Worm (Caenorhabditis elegans): ENCODE measurements around the gene K11C4.1.

K11C4.1 gene

ce11 chrV:6900173-6900638, 3.4 kb downstream of the K11C4.1 start, which contains the start of gene odc-1:
Gene odc-1, minus strand, starts transcription at chrV:6900223.
- no peak for TF ChIP-seq tbx-37 (GFP tag; conservative IDR thresholded peaks at IDR 0.05)
- no peak for TF ChIP-seq hmbx-1 (tag; optimal IDR thresholded peaks at IDR 0.05)
- TF ChIP-seq aly-1 (tag; optimal IDR thresholded peaks at IDR 0.05), result no peak
- TF ChIP-seq ama-1 (optimal IDR thresholded peaks at IDR 0.05), result no peak
- TF ChIP-seq ceh-13 (GFP tag; optimal IDR thresholded peaks at IDR 0.05), result no peak
- TF ChIP-seq flt-1 (GFP tag; IDR thresholded peaks at IDR 0.05), result no peak
- no peak for TF ChIP-seq tra-4 (tag; optimal IDR thresholded peaks at IDR 0.05)
- TF ChIP-seq scrt-1 (GFP tag; IDR thresholded peaks at IDR 0.05), result no peak
- TF ChIP-seq pes-1 (GFP tag; IDR thresholded peaks at IDR 0.05), result no peak
- no peak for TF ChIP-seq B0310.2 (tag; optimal IDR thresholded peaks at IDR 0.05)
- no peak for TF ChIP-seq hnd-1 (tag; optimal IDR thresholded peaks at IDR 0.05)
- no peak for TF ChIP-seq hmg-4 (GFP tag; optimal IDR thresholded peaks at IDR 0.05)
- no peak for TF ChIP-seq ets-7 (tag; optimal IDR thresholded peaks at IDR 0.05)

- TF ChIP-seq tbx-37 (GFP tag; conservative IDR thresholded peaks at IDR 0.05), result no peak
- TF ChIP-seq ceh-36 (tag; optimal IDR thresholded peaks at IDR 0.05), result no peak
- no peak for TF ChIP-seq hmbx-1 (tag; optimal IDR thresholded peaks at IDR 0.05)
- no peak for TF ChIP-seq tra-4 (tag; optimal IDR thresholded peaks at IDR 0.05)
- no peak for TF ChIP-seq hnd-1 (tag; optimal IDR thresholded peaks at IDR 0.05)
- TF ChIP-seq sea-1 (GFP tag; conservative IDR thresholded peaks at IDR 0.05), result no peak
- no peak for TF ChIP-seq flt-1 (GFP tag; IDR thresholded peaks at IDR 0.05)
- TF ChIP-seq ama-1 (optimal IDR thresholded peaks at IDR 0.05), result no peak
Measured at ce11 chrV:6900814-6901592, 4.2 kb downstream of the K11C4.1 start.

- TF ChIP-seq B0310.2 (tag; optimal IDR thresholded peaks at IDR 0.05) (no peak), tbx-37 (GFP tag; conservative IDR thresholded peaks at IDR 0.05) (no peak), tra-4 (tag; optimal IDR thresholded peaks at IDR 0.05) (no peak), aly-1 (tag; optimal IDR thresholded peaks at IDR 0.05) (no peak), ama-1 (optimal IDR thresholded peaks at IDR 0.05) (no peak), pes-1 (GFP tag; IDR thresholded peaks at IDR 0.05) (no peak), tbx-11 (GFP tag; IDR thresholded peaks at IDR 0.05) (no peak), ceh-36 (tag; optimal IDR thresholded peaks at IDR 0.05) (no peak), ets-7 (tag; optimal IDR thresholded peaks at IDR 0.05) (no peak), sea-1 (GFP tag; conservative IDR thresholded peaks at IDR 0.05) (no peak), hnd-1 (tag; optimal IDR thresholded peaks at IDR 0.05) (no peak)
Measured at ce11 chrV:6901943-6902549, 5.2 kb downstream of the K11C4.1 start.

- TF ChIP-seq ama-1 (optimal IDR thresholded peaks at IDR 0.05), result no peak
- no peak for TF ChIP-seq scrt-1 (GFP tag; IDR thresholded peaks at IDR 0.05)
- TF ChIP-seq hnd-1 (tag; optimal IDR thresholded peaks at IDR 0.05), result no peak
- TF ChIP-seq ceh-36 (tag; optimal IDR thresholded peaks at IDR 0.05), result no peak
- TF ChIP-seq flt-1 (GFP tag; IDR thresholded peaks at IDR 0.05), result no peak
- no peak for TF ChIP-seq tra-4 (tag; optimal IDR thresholded peaks at IDR 0.05)
- no peak for TF ChIP-seq F13C5.2 (tag; optimal IDR thresholded peaks at IDR 0.05)
- TF ChIP-seq tbx-37 (GFP tag; conservative IDR thresholded peaks at IDR 0.05), result no peak
- no peak for TF ChIP-seq tbx-11 (GFP tag; IDR thresholded peaks at IDR 0.05)
- TF ChIP-seq pes-1 (GFP tag; IDR thresholded peaks at IDR 0.05), result no peak
- TF ChIP-seq hmg-4 (GFP tag; optimal IDR thresholded peaks at IDR 0.05), result no peak
- no peak for TF ChIP-seq ceh-13 (GFP tag; optimal IDR thresholded peaks at IDR 0.05)
- TF ChIP-seq sea-1 (GFP tag; conservative IDR thresholded peaks at IDR 0.05), result no peak
- no peak for TF ChIP-seq ets-7 (tag; optimal IDR thresholded peaks at IDR 0.05)
- TF ChIP-seq B0310.2 (tag; optimal IDR thresholded peaks at IDR 0.05), result no peak
- TF ChIP-seq hmbx-1 (tag; optimal IDR thresholded peaks at IDR 0.05), result no peak
- TF ChIP-seq aly-1 (tag; optimal IDR thresholded peaks at IDR 0.05), result no peak
Measured at ce11 chrV:6906435-6906834, 9.6 kb downstream of the K11C4.1 start.

ce11 chrV:6917280-6917679, 20.5 kb downstream of the K11C4.1 start:
- TF ChIP-seq ets-7 (tag; optimal IDR thresholded peaks at IDR 0.05), result no peak
- TF ChIP-seq F13C5.2 (tag; optimal IDR thresholded peaks at IDR 0.05), result no peak
- TF ChIP-seq scrt-1 (GFP tag; IDR thresholded peaks at IDR 0.05), result no peak
- TF ChIP-seq tbx-37 (GFP tag; conservative IDR thresholded peaks at IDR 0.05), result no peak
- TF ChIP-seq ceh-13 (GFP tag; optimal IDR thresholded peaks at IDR 0.05), result no peak
- TF ChIP-seq hnd-1 (tag; optimal IDR thresholded peaks at IDR 0.05), result no peak
- TF ChIP-seq ama-1 (optimal IDR thresholded peaks at IDR 0.05), result no peak
- TF ChIP-seq flt-1 (GFP tag; IDR thresholded peaks at IDR 0.05), result no peak
- TF ChIP-seq tra-4 (tag; optimal IDR thresholded peaks at IDR 0.05), result no peak
- no peak for TF ChIP-seq B0310.2 (tag; optimal IDR thresholded peaks at IDR 0.05)
- TF ChIP-seq pes-1 (GFP tag; IDR thresholded peaks at IDR 0.05), result no peak
- no peak for TF ChIP-seq aly-1 (tag; optimal IDR thresholded peaks at IDR 0.05)
- TF ChIP-seq hmbx-1 (tag; optimal IDR thresholded peaks at IDR 0.05), result no peak
- TF ChIP-seq hmg-4 (GFP tag; optimal IDR thresholded peaks at IDR 0.05), result no peak
- TF ChIP-seq sea-1 (GFP tag; conservative IDR thresholded peaks at IDR 0.05), result no peak

- TF ChIP-seq tbx-11 (GFP tag; IDR thresholded peaks at IDR 0.05), result no peak
Measured at ce11 chrV:6919251-6919650, 22.5 kb downstream of the K11C4.1 start.

ce11 chrV:6926633-6927032, 29.8 kb downstream of the K11C4.1 start:
- TF ChIP-seq hmbx-1 (tag; optimal IDR thresholded peaks at IDR 0.05) (no peak), hmg-4 (GFP tag; optimal IDR thresholded peaks at IDR 0.05) (no peak), tra-4 (tag; optimal IDR thresholded peaks at IDR 0.05) (no peak), ama-1 (optimal IDR thresholded peaks at IDR 0.05) (no peak), pes-1 (GFP tag; IDR thresholded peaks at IDR 0.05) (no peak), tbx-11 (GFP tag; IDR thresholded peaks at IDR 0.05) (no peak), hnd-1 (tag; optimal IDR thresholded peaks at IDR 0.05) (no peak), scrt-1 (GFP tag; IDR thresholded peaks at IDR 0.05) (no peak), ceh-36 (tag; optimal IDR thresholded peaks at IDR 0.05) (no peak), flt-1 (GFP tag; IDR thresholded peaks at IDR 0.05) (no peak), tbx-37 (GFP tag; conservative IDR thresholded peaks at IDR 0.05) (no peak), B0310.2 (tag; optimal IDR thresholded peaks at IDR 0.05) (no peak), ets-7 (tag; optimal IDR thresholded peaks at IDR 0.05) (no peak), F13C5.2 (tag; optimal IDR thresholded peaks at IDR 0.05) (no peak), ceh-13 (GFP tag; optimal IDR thresholded peaks at IDR 0.05) (no peak)
